Worm (Caenorhabditis elegans) whole organism, L4 larva: ENCODE results near the gene snpc-3.4.

Source experiments
- D1046.2 ChIP-seq: fragments of 200-800 bp; sonication (Bioruptor generic); IDR thresholded peaks from 2 replicates; pipeline ENCODE4 v1.3.6; 2022; ENCODE audit warnings: missing genetic modification characterization, missing compliant biosample characterization
- F37D6.2 ChIP-seq: sonication (generic microtip); optimal IDR thresholded peaks from 2 replicates; lab custom pipeline; 2016; ENCODE audit warnings: mild to moderate bottlenecking, missing genetic modification characterization, missing compliant biosample characterization
- T20F7.1 ChIP-seq: fragments of 200-800 bp; sonication (Bioruptor generic); optimal IDR thresholded peaks from 2 replicates; lab custom pipeline; 2018; ENCODE audit warnings: mild to moderate bottlenecking, missing genetic modification characterization, missing compliant biosample characterization
- Y48G9A.11 ChIP-seq: fragments of 200-800 bp; sonication (Bioruptor generic); IDR thresholded peaks from 2 replicates; pipeline ENCODE4 v1.3.6; 2022; ENCODE audit warnings: missing genetic modification reagents, missing genetic modification characterization, missing compliant biosample characterization
- Y75B8A.6 ChIP-seq: fragments of 200-800 bp; sonication (Bioruptor generic); IDR thresholded peaks from 2 replicates; pipeline ENCODE4 v1.3.6; 2022; ENCODE audit warnings: missing genetic modification reagents, missing genetic modification characterization, missing compliant biosample characterization
- ZK337.2 ChIP-seq: fragments of 200-800 bp; sonication (Bioruptor generic); IDR thresholded peaks from 2 replicates; pipeline ENCODE4 v1.3.6; 2022; ENCODE audit warnings: missing genetic modification reagents, missing genetic modification characterization, missing compliant biosample characterization
- aha-1 ChIP-seq: fragments of 150-350 bp; peaks from one replicate; lab custom pipeline; 2014; ENCODE audit warnings: missing biosample characterization, missing genetic modification characterization
- ama-1 ChIP-seq: fragments of 150-350 bp; optimal IDR thresholded peaks from 2 replicates; lab custom pipeline; 2014; ENCODE audit warnings: inconsistent platforms, mixed read lengths
- ceh-20 ChIP-seq: fragments of 200-800 bp; sonication (Bioruptor generic); IDR thresholded peaks from 2 replicates; pipeline ENCODE4 v1.3.6; 2022; ENCODE audit warnings: missing genetic modification reagents, missing genetic modification characterization, missing compliant biosample characterization
- ceh-28 ChIP-seq: fragments of 150-350 bp; optimal IDR thresholded peaks from 2 replicates; lab custom pipeline; 2014; ENCODE audit warnings: missing biosample characterization, missing genetic modification reagents, missing genetic modification characterization
- ceh-32 ChIP-seq: sonication (generic microtip); optimal IDR thresholded peaks from 2 replicates; lab custom pipeline; 2016; ENCODE audit warnings: mild to moderate bottlenecking, missing genetic modification characterization, missing compliant biosample characterization; ENCODE audit not compliant: poor library complexity
- ceh-44 ChIP-seq: fragments of 200-800 bp; sonication (Bioruptor generic); IDR thresholded peaks from 2 replicates; pipeline ENCODE4 v1.3.6; 2022; ENCODE audit warnings: missing genetic modification reagents, missing genetic modification characterization, missing compliant biosample characterization
- ces-1 ChIP-seq: fragments of 150-350 bp; sonication (generic microtip); optimal IDR thresholded peaks from 4 replicates; lab custom pipeline; 2014; ENCODE audit warnings: missing biosample characterization, missing genetic modification reagents, missing genetic modification characterization
- ctbp-1 ChIP-seq: fragments of 200-800 bp; sonication (Bioruptor generic); IDR thresholded peaks from 2 replicates; pipeline ENCODE4 v1.3.6; 2022; ENCODE audit warnings: missing genetic modification reagents, missing genetic modification characterization, missing compliant biosample characterization
- daf-16 ChIP-seq, 3 experiments: sonication (generic microtip); optimal IDR thresholded peaks; 2 replicates each; lab custom pipeline; 2016 to 2017; ENCODE audit warnings: missing genetic modification characterization in 3 of 3, missing genetic modification reagents in 3 of 3, mild to moderate bottlenecking in 2 of 3, missing compliant biosample characterization in 2 of 3, missing biosample characterization in 1 of 3, moderate library complexity in 1 of 3
- dmd-6 ChIP-seq: fragments of 200-800 bp; sonication (Bioruptor generic); IDR thresholded peaks from 2 replicates; pipeline ENCODE4 v1.3.6; 2022; ENCODE audit warnings: missing genetic modification reagents, missing genetic modification characterization, missing compliant biosample characterization
- dmd-8 ChIP-seq: fragments of 200-800 bp; sonication (Bioruptor generic); IDR thresholded peaks from 2 replicates; pipeline ENCODE4 v1.3.6; 2022; ENCODE audit warnings: missing genetic modification characterization, missing compliant biosample characterization
- egl-27 ChIP-seq: sonication (generic microtip); optimal IDR thresholded peaks from 3 replicates; lab custom pipeline; 2017; ENCODE audit warnings: missing biosample characterization, missing genetic modification reagents, missing genetic modification characterization
- egl-43 ChIP-seq: fragments of 200-800 bp; sonication (Bioruptor generic); IDR thresholded peaks from 2 replicates; pipeline ENCODE4 v1.3.6; 2022; ENCODE audit warnings: missing genetic modification reagents, missing genetic modification characterization, missing compliant biosample characterization
- hlh-30 ChIP-seq: sonication (generic microtip); optimal IDR thresholded peaks from 2 replicates; lab custom pipeline; 2017; ENCODE audit warnings: antibody characterized with exemption, mild to moderate bottlenecking, missing genetic modification characterization, missing compliant biosample characterization; ENCODE audit not compliant: insufficient read depth
- hmg-1.1 ChIP-seq: fragments of 200-800 bp; sonication (Bioruptor generic); IDR thresholded peaks from 2 replicates; pipeline ENCODE4 v1.3.6; 2022; ENCODE audit warnings: missing genetic modification reagents, missing genetic modification characterization, missing compliant biosample characterization
- jun-1 ChIP-seq: fragments of 150-350 bp; optimal IDR thresholded peaks from 2 replicates; lab custom pipeline; 2014; ENCODE audit warnings: missing biosample characterization, missing genetic modification reagents, missing genetic modification characterization
- lim-7 ChIP-seq: fragments of 200-800 bp; sonication (Bioruptor generic); IDR thresholded peaks from 2 replicates; pipeline ENCODE4 v1.3.6; 2022; ENCODE audit warnings: missing genetic modification characterization, missing compliant biosample characterization
- lir-3 ChIP-seq: sonication (generic microtip); optimal IDR thresholded peaks from 2 replicates; lab custom pipeline; 2016; ENCODE audit warnings: mild to moderate bottlenecking, missing genetic modification characterization, missing compliant biosample characterization
- lsy-2 ChIP-seq, 2 experiments: fragments of 150-350 bp in 1 of 2; sonication (generic microtip) in 1 of 2; optimal IDR thresholded peaks; 2 replicates each; lab custom pipeline; 2014 to 2017; ENCODE audit warnings: missing biosample characterization in 2 of 2, missing genetic modification characterization in 2 of 2
- mdl-1 ChIP-seq, 2 experiments: fragments of 150-350 bp in 1 of 2; sonication (generic microtip) in 1 of 2; optimal IDR thresholded peaks; 2 replicates each; lab custom pipeline; 2014 to 2017; ENCODE audit warnings: missing biosample characterization in 2 of 2, missing genetic modification characterization in 2 of 2
- mdt-29 ChIP-seq: fragments of 200-800 bp; sonication (Bioruptor generic); IDR thresholded peaks from 2 replicates; pipeline ENCODE4 v1.3.6; 2022; ENCODE audit warnings: missing genetic modification reagents, missing genetic modification characterization, missing compliant biosample characterization
- mxl-2 ChIP-seq: fragments of 200-800 bp; sonication (Bioruptor generic); conservative IDR thresholded peaks from 2 replicates; pipeline ENCODE4 v1.3.6; 2022; ENCODE audit warnings: missing genetic modification reagents, missing genetic modification characterization, missing compliant biosample characterization
- mxl-3 ChIP-seq: fragments of 200-800 bp; sonication (Bioruptor generic); optimal IDR thresholded peaks from 2 replicates; lab custom pipeline; 2018; ENCODE audit warnings: mild to moderate bottlenecking, missing genetic modification characterization, missing compliant biosample characterization
- nhr-102 ChIP-seq: sonication (generic microtip); optimal IDR thresholded peaks from 2 replicates; lab custom pipeline; 2016; ENCODE audit warnings: mild to moderate bottlenecking, missing genetic modification characterization, moderate library complexity, missing compliant biosample characterization
- nhr-111 ChIP-seq: fragments of 200-800 bp; sonication (Bioruptor generic); optimal IDR thresholded peaks from 2 replicates; lab custom pipeline; 2018; ENCODE audit warnings: mild to moderate bottlenecking, missing genetic modification characterization, missing compliant biosample characterization
- nhr-237 ChIP-seq: sonication (generic microtip); optimal IDR thresholded peaks from 2 replicates; lab custom pipeline; 2017; ENCODE audit warnings: missing biosample characterization, missing genetic modification characterization
- nhr-25 ChIP-seq: sonication (generic microtip); optimal IDR thresholded peaks from 2 replicates; lab custom pipeline; 2017; ENCODE audit warnings: missing genetic modification characterization, mild to moderate bottlenecking, missing compliant biosample characterization, antibody characterized with exemption, moderate library complexity, borderline replicate concordance; ENCODE audit not compliant: insufficient read depth
- nhr-77 ChIP-seq: fragments of 150-350 bp; optimal IDR thresholded peaks from 2 replicates; lab custom pipeline; 2014; ENCODE audit warnings: missing biosample characterization, missing genetic modification characterization
- pha-4 ChIP-seq, 2 experiments: fragments of 150-350 bp in 1 of 2; fragments of 200-800 bp in 1 of 2; sonication (Bioruptor generic) in 1 of 2; IDR thresholded peaks in 1 of 2; optimal IDR thresholded peaks in 1 of 2; 2 replicates each; pipeline versions ENCODE4 v1.3.6 to Lab custom; 2014 to 2022; ENCODE audit warnings: missing genetic modification characterization in 2 of 2, missing genetic modification reagents in 2 of 2, missing biosample characterization in 1 of 2, missing compliant biosample characterization in 1 of 2
- rbr-2 ChIP-seq: sonication (generic microtip); optimal IDR thresholded peaks from 2 replicates; lab custom pipeline; 2016; ENCODE audit warnings: missing genotype, missing genetic modification characterization, missing compliant biosample characterization
- set-16 ChIP-seq: fragments of 200-800 bp; sonication (Bioruptor generic); IDR thresholded peaks from 2 replicates; pipeline ENCODE4 v1.3.6; 2022; ENCODE audit warnings: missing genetic modification reagents, missing genetic modification characterization, missing compliant biosample characterization
- spr-1 ChIP-seq: sonication (generic microtip); optimal IDR thresholded peaks from 2 replicates; lab custom pipeline; 2016; ENCODE audit warnings: mild to moderate bottlenecking, missing genetic modification characterization, missing compliant biosample characterization
- unc-62 ChIP-seq, 3 experiments: fragments of 150-350 bp in 1 of 3; sonication (generic microtip); optimal IDR thresholded peaks in 2 of 3; peaks in 1 of 3; 1 replicate in 1 of 3; 2 replicates in 2 of 3; lab custom pipeline; 2014 to 2017; ENCODE audit warnings: missing biosample characterization in 3 of 3, missing genetic modification characterization in 3 of 3, missing genetic modification reagents in 3 of 3, missing genotype in 1 of 3
- vab-7 ChIP-seq: fragments of 200-800 bp; sonication (Bioruptor generic); IDR thresholded peaks from 2 replicates; pipeline ENCODE4 v1.3.6; 2022; ENCODE audit warnings: missing genetic modification reagents, missing genetic modification characterization, missing compliant biosample characterization
- zag-1 ChIP-seq: fragments of 150-350 bp; optimal IDR thresholded peaks from 2 replicates; lab custom pipeline; 2014; ENCODE audit warnings: missing biosample characterization, missing genetic modification characterization
- zfp-3 ChIP-seq: fragments of 200-800 bp; sonication (Bioruptor generic); conservative IDR thresholded peaks from 2 replicates; pipeline ENCODE4 v1.3.6; 2022; ENCODE audit warnings: missing genetic modification reagents, missing genetic modification characterization, missing compliant biosample characterization
- zip-2 ChIP-seq: fragments of 150-350 bp; optimal IDR thresholded peaks from 2 replicates; lab custom pipeline; 2014; ENCODE audit warnings: missing biosample characterization, missing genetic modification characterization
- ztf-7 ChIP-seq: fragments of 150-350 bp; optimal IDR thresholded peaks from 2 replicates; lab custom pipeline; 2014; ENCODE audit warnings: missing biosample characterization, missing genetic modification characterization

Gene snpc-3.4

DNA sequence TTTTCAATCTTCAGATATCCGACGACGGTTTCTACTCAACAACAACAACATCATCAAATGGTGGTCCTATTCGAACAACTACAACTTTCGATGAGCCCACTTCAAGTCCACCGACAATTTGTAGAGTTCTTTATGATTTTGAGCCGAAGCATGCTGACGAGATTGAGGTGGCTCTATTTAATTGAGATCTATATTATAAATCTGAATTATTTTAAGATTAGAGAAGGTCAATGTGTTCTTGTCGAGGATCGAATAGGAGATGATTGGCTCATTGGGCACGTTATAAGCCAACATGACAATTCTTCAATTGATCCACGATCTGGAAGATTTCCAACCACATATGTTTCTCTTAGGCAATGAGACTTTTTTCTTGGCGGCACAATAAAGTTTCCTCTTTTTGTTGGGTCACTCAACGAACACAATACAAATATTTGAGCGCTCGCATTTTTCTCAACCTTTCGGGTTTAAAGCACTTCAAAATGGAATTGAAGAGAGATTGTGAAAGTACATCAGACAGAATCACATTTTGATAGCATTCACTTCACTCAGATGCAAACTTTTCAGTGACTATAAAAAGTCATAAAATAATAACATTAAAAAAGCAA, 4.4 kb upstream of the snpc-3.4 start (continued):
- TF ChIP-seq nhr-237 (no peak), lim-7 (GFP tag; lab: Robert Waterston, UW) (no peak), egl-27 (tag; lab: Kevin White, UChicago) (no peak), ces-1 (GFP tag; lab: Kevin White, UChicago) (no peak), T20F7.1 (GFP tag; lab: Kevin White, UChicago) (no peak), ceh-44 (GFP tag; lab: Robert Waterston, UW) (no peak), zag-1 (tag; lab: Kevin White, UChicago) (no peak), jun-1 (tag; lab: Kevin White, UChicago) (peak; percentile 19), ZK337.2 (GFP tag; lab: Robert Waterston, UW) (no peak), mxl-3 (GFP tag; lab: Kevin White, UChicago) (no peak), ztf-7 (tag; lab: Kevin White, UChicago) (peak; percentile 82), Y48G9A.11 (GFP tag; lab: Robert Waterston, UW) (peak; percentile 48; the same call in 1 of the 2 replicates), zfp-3 (GFP tag; lab: Robert Waterston, UW) (0 out of 2 replicates have a peak, but pooled peaks have one; percentile 17), zip-2 (tag; lab: Kevin White, UChicago) (no peak), nhr-25 (tag; lab: Kevin White, UChicago) (no peak), vab-7 (no peak), nhr-77 (tag; lab: Kevin White, UChicago) (no peak), ama-1 (lab: Kevin White, UChicago) (peak; percentile 92), spr-1 (tag; lab: Kevin White, UChicago) (peak; percentile 29), mdt-29 (no peak), nhr-102 (tag; lab: Kevin White, UChicago) (peak; percentile 71), nhr-111 (GFP tag; lab: Kevin White, UChicago) (peak; percentile 45), dmd-8 (GFP tag; lab: Robert Waterston, UW) (0 out of 2 replicates have a peak, but pooled peaks have one; percentile 25), ceh-28 (no peak)

ce11 chrIII:4017527-4017926, 2.3 kb upstream of the snpc-3.4 start, which contains the start of gene tbb-2:
Gene tbb-2, minus strand, starts transcription at chrIII:4017627.
- TF ChIP-seq ceh-32 (tag; lab: Kevin White, UChicago) (no peak), pha-4 (GFP tag; IDR thresholded peaks at IDR 0.05; lab: Robert Waterston, UW) (no peak), pha-4 (tag; optimal IDR thresholded peaks at IDR 0.05; lab: Kevin White, UChicago) (no peak), aha-1 (tag; lab: Kevin White, UChicago) (no peak), daf-16 (GFP tag; optimal IDR thresholded peaks at IDR 0.05; lab: Kevin White, UChicago) (no peak), daf-16 (tag; optimal IDR thresholded peaks at IDR 0.05; lab: Kevin White, UChicago) (no peak)
- TF ChIP-seq, all 104 proteins: peak for 0

DNA sequence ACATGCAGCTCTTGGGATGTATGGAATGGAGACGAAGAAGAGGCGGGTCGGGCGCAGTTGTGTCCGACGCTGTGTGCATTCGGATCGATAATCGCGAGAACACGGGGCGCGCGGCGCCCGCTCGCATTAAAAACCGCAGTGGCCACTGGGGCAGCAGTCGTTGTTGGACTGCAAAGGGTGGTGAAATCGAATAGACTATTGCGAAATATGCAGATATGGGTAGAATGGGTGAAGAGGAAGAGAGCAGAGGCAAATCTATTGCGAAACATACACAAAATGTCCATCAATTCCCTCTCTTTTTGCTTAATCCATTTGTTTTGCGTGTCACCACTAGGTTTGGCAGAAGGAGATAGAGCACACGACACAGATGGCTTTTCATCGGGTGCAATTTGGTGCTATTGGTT, 1.7 kb upstream of the snpc-3.4 start:
- TF ChIP-seq F37D6.2 (tag; lab: Kevin White, UChicago), result peak; percentile 74
- no peak for TF ChIP-seq D1046.2 (GFP tag; lab: Robert Waterston, UW)
- peak; percentile 76 for TF ChIP-seq ceh-28
- TF ChIP-seq ctbp-1 (GFP tag; lab: Robert Waterston, UW), result peak; percentile 79
- no peak for TF ChIP-seq ces-1 (GFP tag; lab: Kevin White, UChicago)
- TF ChIP-seq unc-62 (GFP tag; optimal IDR thresholded peaks at IDR 0.05 in 1 of 2; lab: Kevin White, UChicago), result peak in 1 of 2 experiments; percentile 48
- no peak for TF ChIP-seq unc-62 (tag; optimal IDR thresholded peaks at IDR 0.05; lab: Kevin White, UChicago)
- TF ChIP-seq egl-43 (GFP tag; lab: Robert Waterston, UW), result peak; percentile 80
- peak in 1 of 2 experiments; percentile 61 for TF ChIP-seq mdl-1 (tag; optimal IDR thresholded peaks at IDR 0.05; lab: Kevin White, UChicago)
- peak; percentile 82 for TF ChIP-seq ceh-20 (GFP tag; lab: Robert Waterston, UW)
- no peak for TF ChIP-seq ztf-7 (tag; lab: Kevin White, UChicago)
- no peak for TF ChIP-seq nhr-102 (tag; lab: Kevin White, UChicago)
- TF ChIP-seq mxl-2, result no peak
- TF ChIP-seq set-16, result peak; percentile 68
- no peak for TF ChIP-seq Y75B8A.6 (GFP tag; lab: Robert Waterston, UW)
- TF ChIP-seq hlh-30 (tag; lab: Kevin White, UChicago), result peak; percentile 50
- peak; percentile 7 for TF ChIP-seq lir-3 (tag; lab: Kevin White, UChicago)
- TF ChIP-seq hmg-1.1 (GFP tag; lab: Robert Waterston, UW), result peak; percentile 73
- peak; percentile 26 for TF ChIP-seq mxl-3 (GFP tag; lab: Kevin White, UChicago)
- TF ChIP-seq lsy-2 (tag; optimal IDR thresholded peaks at IDR 0.05; lab: Kevin White, UChicago), result peak; percentile 67 to 87
- no peak; the same call in 1 of the 2 replicates for TF ChIP-seq dmd-6 (GFP tag; lab: Robert Waterston, UW)
- TF ChIP-seq rbr-2 (tag; lab: Kevin White, UChicago), result peak; percentile 80
